Worm (Caenorhabditis elegans) whole organism, late embryonic: ENCODE data around the gene mpz-3.

ENCODE experiments used
- C08G9.2 ChIP-seq: sonication (generic microtip); optimal IDR thresholded peaks from 2 replicates; lab custom pipeline; 2016; ENCODE audit warnings: mild to moderate bottlenecking, missing genetic modification characterization, moderate library complexity, missing compliant biosample characterization
- K09A11.1 ChIP-seq: sonication (generic microtip); optimal IDR thresholded peaks from 2 replicates; lab custom pipeline; 2017; ENCODE audit warnings: antibody characterized with exemption, mild to moderate bottlenecking, missing genetic modification characterization, missing compliant biosample characterization; ENCODE audit not compliant: insufficient read depth
- che-1 ChIP-seq: sonication (generic microtip); optimal IDR thresholded peaks from 2 replicates; lab custom pipeline; 2016; ENCODE audit warnings: mild to moderate bottlenecking, missing genetic modification characterization, missing compliant biosample characterization
- dmd-4 ChIP-seq: sonication (generic microtip); optimal IDR thresholded peaks from 2 replicates; lab custom pipeline; 2016; ENCODE audit warnings: borderline replicate concordance, missing genetic modification characterization, missing compliant biosample characterization
- npax-4 ChIP-seq: sonication (generic microtip); optimal IDR thresholded peaks from 2 replicates; lab custom pipeline; 2016; ENCODE audit warnings: missing genetic modification characterization, missing compliant biosample characterization
- unc-55 ChIP-seq: sonication (generic microtip); optimal IDR thresholded peaks from 2 replicates; lab custom pipeline; 2017; ENCODE audit warnings: missing biosample characterization, missing genetic modification reagents, missing genetic modification characterization

ce11 chrII:6581236-6581635 is 16.0 kb upstream of the mpz-3 start, which contains the start of gene C56C10.6:
- TF ChIP-seq C08G9.2 (tag; lab: Kevin White, UChicago) (no peak), unc-55 (GFP tag; lab: Kevin White, UChicago) (no peak), npax-4 (tag; lab: Kevin White, UChicago) (no peak), K09A11.1 (no peak), dmd-4 (tag; lab: Kevin White, UChicago) (no peak), che-1 (tag; lab: Kevin White, UChicago) (no peak)
